Fruit fly (Drosophila melanogaster) whole organism, wandering third instar larva: Measurements from ENCODE around the gene CG33120.
A peak's percentile ranks its signal among the peaks of the same experiment; 100 is the strongest.

Source experiments
- Abd-B ChIP-seq: fragments of >200 bp; optimal IDR thresholded peaks from 2 replicates; lab custom pipeline; 2017; ENCODE audit warnings: missing biosample characterization, missing genetic modification characterization
- CG32264 ChIP-seq: fragments of 200-800 bp; sonication (Bioruptor generic); optimal IDR thresholded peaks from 2 replicates; lab custom pipeline; 2016; ENCODE audit warnings: missing biosample characterization, missing genetic modification characterization
- CG9705 ChIP-seq: fragments of 200-800 bp; sonication (Bioruptor generic); optimal IDR thresholded peaks from 2 replicates; lab custom pipeline; 2018; ENCODE audit warnings: missing biosample characterization, mild to moderate bottlenecking, missing genetic modification characterization
- CrebA ChIP-seq: fragments of 200-800 bp; sonication (Bioruptor generic); optimal IDR thresholded peaks from 2 replicates; lab custom pipeline; 2016; ENCODE audit warnings: missing biosample characterization, mild to moderate bottlenecking, missing genetic modification characterization, borderline replicate concordance
- Dfd ChIP-seq: fragments of >200 bp; optimal IDR thresholded peaks from 2 replicates; lab custom pipeline; 2017; ENCODE audit warnings: missing biosample characterization, missing genetic modification characterization
- Dif ChIP-seq: fragments of 200-275, 200-300 bp; sonication (Bioruptor generic); optimal IDR thresholded peaks from 2 replicates; lab custom pipeline; 2018; ENCODE audit warnings: missing biosample characterization, missing genetic modification characterization; ENCODE audit not compliant: partially characterized antibody
- GATAd ChIP-seq: sonication (Bioruptor generic); optimal IDR thresholded peaks from 2 replicates; lab custom pipeline; 2016; ENCODE audit warnings: missing biosample characterization, missing genetic modification characterization
- HLH106 ChIP-seq: fragments of 200-800 bp; optimal IDR thresholded peaks from 3 replicates; lab custom pipeline; 2019; ENCODE audit warnings: missing biosample characterization, mild to moderate bottlenecking, missing genetic modification characterization, moderate library complexity
- Hnf4 ChIP-seq: fragments of 200-800 bp; sonication (Bioruptor generic); optimal IDR thresholded peaks from 2 replicates; lab custom pipeline; 2016; ENCODE audit warnings: missing biosample characterization, mild to moderate bottlenecking, missing genetic modification characterization
- Hr78 ChIP-seq: fragments of >200 bp; optimal IDR thresholded peaks from 2 replicates; lab custom pipeline; 2017; ENCODE audit warnings: missing biosample characterization, missing genetic modification characterization
- Hr83 ChIP-seq: fragments of 200-300 bp; sonication (Bioruptor generic); optimal IDR thresholded peaks from 2 replicates; lab custom pipeline; 2016; ENCODE audit warnings: missing biosample characterization, mild to moderate bottlenecking, missing genetic modification characterization, moderate library complexity; ENCODE audit not compliant: poor library complexity, severe bottlenecking
- Jra ChIP-seq: sonication (Bioruptor generic); optimal IDR thresholded peaks from 2 replicates; lab custom pipeline; 2016; ENCODE audit warnings: missing biosample characterization, missing genetic modification characterization
- Mio ChIP-seq: sonication (Bioruptor generic); optimal IDR thresholded peaks from 2 replicates; lab custom pipeline; 2016; ENCODE audit warnings: missing biosample characterization, missing genetic modification characterization
- Myc ChIP-seq: fragments of >200 bp; optimal IDR thresholded peaks from 2 replicates; lab custom pipeline; 2017
- N ChIP-seq: fragments of >200 bp; optimal IDR thresholded peaks from 2 replicates; lab custom pipeline; 2018; ENCODE audit warnings: missing biosample characterization, missing external identifiers, missing genetic modification characterization
- OdsH ChIP-seq: fragments of 200-800 bp; sonication (Bioruptor generic); optimal IDR thresholded peaks from 2 replicates; lab custom pipeline; 2016; ENCODE audit warnings: missing biosample characterization, mild to moderate bottlenecking, missing genetic modification characterization
- Rel ChIP-seq, 2 experiments: fragments of 200-800 bp; sonication (Bioruptor generic) in 1 of 2; optimal IDR thresholded peaks; 2 replicates in 1 of 2; 3 replicates in 1 of 2; lab custom pipeline; 2016 to 2019; ENCODE audit warnings: mild to moderate bottlenecking in 2 of 2, missing biosample characterization in 2 of 2, missing genetic modification characterization in 2 of 2, moderate library complexity in 1 of 2
- Sp1 ChIP-seq: fragments of 200-800 bp; sonication (Bioruptor generic); optimal IDR thresholded peaks from 3 replicates; lab custom pipeline; 2019; ENCODE audit warnings: missing biosample characterization, mild to moderate bottlenecking, missing genetic modification characterization, moderate library complexity
- Vsx2 ChIP-seq: fragments of 200-300, 225-300 bp; sonication (Bioruptor generic); optimal IDR thresholded peaks from 2 replicates; lab custom pipeline; 2018; ENCODE audit warnings: missing biosample characterization, missing genetic modification characterization; ENCODE audit not compliant: partially characterized antibody
- br ChIP-seq: fragments of 200-800 bp; sonication (Bioruptor generic); optimal IDR thresholded peaks from 2 replicates; lab custom pipeline; 2016; ENCODE audit warnings: missing biosample characterization, missing genetic modification characterization
- brk ChIP-seq: fragments of 200-800 bp; sonication (Bioruptor generic); optimal IDR thresholded peaks from 2 replicates; lab custom pipeline; 2016; ENCODE audit warnings: missing biosample characterization, mild to moderate bottlenecking, missing genetic modification characterization
- dl ChIP-seq, 2 experiments: fragments of 175-275, 200-275 bp in 1 of 2; fragments of 200-275 bp in 1 of 2; sonication (Bioruptor generic); optimal IDR thresholded peaks; lab custom pipeline; 2018; ENCODE audit warnings: mild to moderate bottlenecking in 2 of 2, missing biosample characterization in 2 of 2, missing genetic modification characterization in 2 of 2, moderate library complexity in 2 of 2; ENCODE audit not compliant: partially characterized antibody in 2 of 2, insufficient read depth in 1 of 2
- dmrt93B ChIP-seq: fragments of 200-800 bp; sonication (Bioruptor generic); optimal IDR thresholded peaks from 2 replicates; lab custom pipeline; 2018; ENCODE audit warnings: missing biosample characterization, mild to moderate bottlenecking, missing genetic modification characterization
- dsf ChIP-seq: sonication (Bioruptor generic); optimal IDR thresholded peaks from 2 replicates; lab custom pipeline; 2016; ENCODE audit warnings: missing biosample characterization, missing genetic modification characterization, borderline replicate concordance
- ey ChIP-seq: fragments of 200-800 bp; sonication (Bioruptor generic); optimal IDR thresholded peaks from 2 replicates; lab custom pipeline; 2016; ENCODE audit warnings: missing biosample characterization, missing genetic modification characterization
- foxo ChIP-seq, 2 experiments: fragments of 200-800 bp; sonication (Bioruptor generic); optimal IDR thresholded peaks; 2 replicates in 1 of 2; 3 replicates in 1 of 2; lab custom pipeline; 2016 to 2017; ENCODE audit warnings: missing biosample characterization in 2 of 2, missing genetic modification characterization in 2 of 2
- fru ChIP-seq: fragments of 200-800 bp; sonication (Bioruptor generic); optimal IDR thresholded peaks from 3 replicates; lab custom pipeline; 2016; ENCODE audit warnings: missing biosample characterization, mild to moderate bottlenecking, missing genetic modification characterization
- h ChIP-seq: fragments of 200-800 bp; sonication (Bioruptor generic); optimal IDR thresholded peaks from 3 replicates; lab custom pipeline; 2016; ENCODE audit warnings: missing biosample characterization, mild to moderate bottlenecking, missing genetic modification characterization
- jim ChIP-seq: fragments of 175-275, 200-325 bp; sonication (Bioruptor generic); optimal IDR thresholded peaks from 2 replicates; lab custom pipeline; 2016; ENCODE audit warnings: missing biosample characterization, mild to moderate bottlenecking, missing genetic modification characterization
- lola ChIP-seq: fragments of >200 bp; optimal IDR thresholded peaks from 2 replicates; lab custom pipeline; 2017; ENCODE audit warnings: missing biosample characterization, missing genetic modification characterization
- pan ChIP-seq: fragments of >200 bp; optimal IDR thresholded peaks from 2 replicates; lab custom pipeline; 2017
- psq ChIP-seq: fragments of 200-800 bp; sonication (Bioruptor generic); optimal IDR thresholded peaks from 3 replicates; lab custom pipeline; 2017; ENCODE audit warnings: missing biosample characterization, mild to moderate bottlenecking, missing genetic modification characterization, moderate library complexity
- rgr ChIP-seq: fragments of 200-800 bp; sonication (Bioruptor generic); optimal IDR thresholded peaks from 3 replicates; lab custom pipeline; 2016; ENCODE audit warnings: missing biosample characterization, mild to moderate bottlenecking, missing genetic modification characterization
- sage ChIP-seq: fragments of 200-800 bp; sonication (Bioruptor generic); optimal IDR thresholded peaks from 2 replicates; lab custom pipeline; 2016; ENCODE audit warnings: missing biosample characterization, mild to moderate bottlenecking, missing genetic modification characterization
- sv ChIP-seq: fragments of 200-800 bp; sonication (Bioruptor generic); optimal IDR thresholded peaks from 3 replicates; lab custom pipeline; 2016; ENCODE audit warnings: missing biosample characterization, missing genetic modification characterization
- tai ChIP-seq: sonication (Bioruptor generic); optimal IDR thresholded peaks from 2 replicates; lab custom pipeline; 2016; ENCODE audit warnings: missing biosample characterization, missing genetic modification characterization
- usp ChIP-seq: fragments of >200 bp; optimal IDR thresholded peaks from 2 replicates; lab custom pipeline; 2017; ENCODE audit warnings: missing biosample characterization, missing genetic modification characterization
- woc ChIP-seq: sonication (Bioruptor generic); optimal IDR thresholded peaks from 2 replicates; lab custom pipeline; 2016; ENCODE audit warnings: missing biosample characterization, mild to moderate bottlenecking, missing genetic modification characterization

Gene CG33120

DNA sequence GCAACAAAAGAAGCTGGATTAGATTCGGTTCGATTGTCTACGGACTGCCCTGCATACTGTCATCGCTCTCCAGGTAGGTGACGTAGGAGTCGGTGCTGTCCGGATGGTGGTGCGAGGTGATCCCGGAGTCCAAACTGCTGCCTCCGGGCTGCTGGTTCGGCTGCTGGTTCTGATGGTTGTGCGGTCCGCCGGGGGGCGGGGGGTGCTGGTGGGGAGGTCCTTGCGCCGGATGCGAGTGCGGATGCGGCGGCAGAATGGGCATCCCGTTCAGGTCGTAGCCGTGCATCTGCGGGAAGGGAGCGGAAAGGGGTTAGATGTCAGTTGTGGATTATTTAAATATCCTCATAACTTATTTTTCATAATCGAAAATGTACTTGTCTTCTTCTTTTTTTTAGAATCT lies 16.5 kb upstream of the CG33120 start:
- no peak for TF ChIP-seq dl (GFP tag; optimal IDR thresholded peaks at IDR 0.05; lab: Kevin White, UChicago; ENCODE audit: insufficient read depth in 1 of 2, partially characterized antibody in 2 of 2)
- peak; percentile 98 for TF ChIP-seq Dfd (GFP tag; lab: Kevin White, UChicago)

DNA sequence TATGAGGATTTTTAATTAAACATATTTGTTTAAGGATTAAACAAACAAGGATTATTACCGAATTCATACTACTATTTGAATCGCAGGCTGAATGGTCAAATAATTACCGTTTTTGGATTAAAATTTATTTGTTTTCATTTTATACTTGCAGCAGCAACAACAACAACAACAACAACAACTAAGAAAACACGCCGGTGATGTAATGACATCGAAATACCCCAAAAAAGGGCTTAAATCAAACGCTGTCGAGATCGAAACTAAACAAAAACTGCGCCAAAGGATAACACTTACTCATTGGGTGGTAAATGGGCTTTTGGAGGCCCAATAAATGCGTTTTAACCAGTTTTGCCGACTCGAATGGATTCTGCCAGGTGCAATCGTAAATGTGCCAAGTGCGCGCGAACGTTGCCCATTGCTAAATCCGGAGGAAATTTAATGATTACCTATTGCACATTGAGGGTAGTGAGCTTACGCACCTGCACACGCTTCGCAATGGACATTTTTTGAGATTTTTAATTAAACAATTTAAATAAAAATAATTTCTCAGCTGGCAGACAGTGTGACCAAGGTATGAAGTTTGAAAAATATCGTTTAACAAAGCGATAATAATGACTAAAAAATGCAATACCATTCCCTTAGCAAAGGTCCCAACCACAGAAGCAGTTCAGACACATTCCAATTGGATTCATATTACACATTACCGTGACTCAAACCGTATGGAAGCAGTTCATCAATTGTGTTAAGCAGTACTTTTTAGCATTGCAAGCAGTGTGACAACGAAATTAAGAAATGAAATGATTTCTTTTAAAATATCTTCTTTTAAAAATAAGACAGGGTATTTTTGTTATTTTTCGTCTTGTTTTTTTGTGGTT lies 14.5 kb upstream of the CG33120 start, which contains the start of the genes CG10602 and mRpL13:
CG10602 (minus strand) TSS at position 588 of the 872 bp plus-strand sequence.
mRpL13 (minus strand) TSS at position 588 of the 872 bp plus-strand sequence.
- no peak for TF ChIP-seq GATAd (GFP tag; lab: Kevin White, UChicago)
- no peak for TF ChIP-seq HLH106 (tag; lab: Kevin White, UChicago)
- TF ChIP-seq lola (GFP tag; lab: Kevin White, UChicago), result no peak
- no peak for TF ChIP-seq CrebA (GFP tag; lab: Kevin White, UChicago)
- TF ChIP-seq ey (GFP tag; lab: Kevin White, UChicago), result no peak
- TF ChIP-seq br (GFP tag; lab: Kevin White, UChicago), result no peak
- no peak for TF ChIP-seq rgr (GFP tag; lab: Kevin White, UChicago)
- TF ChIP-seq sage (GFP tag; lab: Kevin White, UChicago), result no peak
- TF ChIP-seq pan, result no peak
- TF ChIP-seq h, result no peak
- TF ChIP-seq Hr83 (GFP tag; lab: Kevin White, UChicago), result no peak
- TF ChIP-seq Dif (GFP tag; lab: Kevin White, UChicago), result peak; percentile 43
- no peak for TF ChIP-seq psq (GFP tag; lab: Kevin White, UChicago)
- no peak for TF ChIP-seq usp (GFP tag; lab: Kevin White, UChicago)
- no peak for TF ChIP-seq dl (GFP tag; optimal IDR thresholded peaks at IDR 0.05; lab: Kevin White, UChicago; ENCODE audit: insufficient read depth in 1 of 2, partially characterized antibody in 2 of 2)
- TF ChIP-seq tai, result no peak
- no peak for TF ChIP-seq Dfd (GFP tag; lab: Kevin White, UChicago)
- no peak for TF ChIP-seq Jra
- TF ChIP-seq foxo (GFP tag; optimal IDR thresholded peaks at IDR 0.05; lab: Kevin White, UChicago), result no peak
- no peak for TF ChIP-seq Mio (GFP tag; lab: Kevin White, UChicago)
- no peak for TF ChIP-seq OdsH (GFP tag; lab: Kevin White, UChicago)
- TF ChIP-seq Hnf4 (GFP tag; lab: Kevin White, UChicago), result peak; percentile 33
- TF ChIP-seq Rel (GFP tag; optimal IDR thresholded peaks at IDR 0.05; lab: Kevin White, UChicago), result no peak
- no peak for TF ChIP-seq Rel (tag; optimal IDR thresholded peaks at IDR 0.05; lab: Kevin White, UChicago)
- no peak for TF ChIP-seq jim (GFP tag; lab: Kevin White, UChicago)
- TF ChIP-seq brk (GFP tag; lab: Kevin White, UChicago), result no peak
- no peak for TF ChIP-seq woc
- TF ChIP-seq fru (GFP tag; lab: Kevin White, UChicago), result no peak
- no peak for TF ChIP-seq Abd-B (GFP tag; lab: Kevin White, UChicago)
- TF ChIP-seq Vsx2 (GFP tag; lab: Kevin White, UChicago), result no peak
- no peak for TF ChIP-seq dsf (GFP tag; lab: Kevin White, UChicago)
- no peak for TF ChIP-seq dmrt93B (GFP tag; lab: Kevin White, UChicago)
- peak; percentile 68 for TF ChIP-seq N (GFP tag; lab: Kevin White, UChicago)
- no peak for TF ChIP-seq sv (GFP tag; lab: Kevin White, UChicago)
- TF ChIP-seq Myc, result peak; percentile 52
- no peak for TF ChIP-seq CG9705
- TF ChIP-seq Hr78 (GFP tag; lab: Kevin White, UChicago), result peak; percentile 8
- TF ChIP-seq Sp1 (GFP tag; lab: Kevin White, UChicago), result no peak
- no peak for TF ChIP-seq CG32264 (GFP tag; lab: Kevin White, UChicago)
- TF ChIP-seq, all 38 proteins: peak for 5
